Worm (Caenorhabditis elegans) whole organism, L2 larva: Measurements from ENCODE around the gene T03F6.4.

Experiments
- Y55F3AM.14 ChIP-seq: fragments of 200-800 bp; sonication (Bioruptor generic); optimal IDR thresholded peaks from 2 replicates; lab custom pipeline; 2018; ENCODE audit warnings: mild to moderate bottlenecking, missing genetic modification characterization, missing compliant biosample characterization
- ZK546.5 ChIP-seq: sonication (generic microtip); optimal IDR thresholded peaks from 2 replicates; lab custom pipeline; 2017; ENCODE audit warnings: missing biosample characterization, missing genetic modification characterization
- aly-2 ChIP-seq: fragments of 150-350 bp; optimal IDR thresholded peaks from 2 replicates; lab custom pipeline; 2014; ENCODE audit warnings: missing biosample characterization, missing genetic modification characterization
- elt-3 ChIP-seq: sonication (generic microtip); optimal IDR thresholded peaks from 2 replicates; lab custom pipeline; 2017; ENCODE audit warnings: missing biosample characterization, missing genetic modification characterization
- gmeb-1 ChIP-seq: fragments of 150-350 bp; optimal IDR thresholded peaks from 2 replicates; lab custom pipeline; 2014; ENCODE audit warnings: missing biosample characterization, missing genetic modification characterization
- lin-39 ChIP-seq: fragments of 150-350 bp; optimal IDR thresholded peaks from 2 replicates; lab custom pipeline; 2014; ENCODE audit warnings: missing biosample characterization, missing genetic modification reagents, missing genetic modification characterization
- lsy-2 ChIP-seq, 2 experiments: fragments of 150-350 bp in 1 of 2; sonication (generic microtip) in 1 of 2; optimal IDR thresholded peaks; 2 replicates each; lab custom pipeline; 2014 to 2017; ENCODE audit warnings: missing biosample characterization in 2 of 2, missing genetic modification characterization in 2 of 2
- mdl-1 ChIP-seq, 2 experiments: fragments of 150-350 bp in 1 of 2; sonication (generic microtip) in 1 of 2; optimal IDR thresholded peaks; 2 replicates each; lab custom pipeline; 2017; ENCODE audit warnings: missing biosample characterization in 2 of 2, missing genetic modification characterization in 2 of 2
- nhr-11 ChIP-seq: fragments of 150-350 bp; optimal IDR thresholded peaks from 2 replicates; lab custom pipeline; 2014; ENCODE audit warnings: missing biosample characterization, missing genetic modification characterization
- sma-3 ChIP-seq: sonication (generic microtip); optimal IDR thresholded peaks from 2 replicates; lab custom pipeline; 2016; ENCODE audit warnings: missing genetic modification reagents, missing genetic modification characterization, missing compliant biosample characterization
- unc-39 ChIP-seq: fragments of 150-350 bp; optimal IDR thresholded peaks from 2 replicates; lab custom pipeline; 2014; ENCODE audit warnings: missing biosample characterization, missing genetic modification characterization
- unc-55 ChIP-seq: fragments of 150-350 bp; sonication (generic microtip); optimal IDR thresholded peaks from 3 replicates; lab custom pipeline; 2014; ENCODE audit warnings: missing biosample characterization, missing genetic modification reagents, missing genetic modification characterization
- unc-62 ChIP-seq: fragments of 150-350 bp; optimal IDR thresholded peaks from 2 replicates; lab custom pipeline; 2014; ENCODE audit warnings: missing biosample characterization, missing genetic modification reagents, missing genetic modification characterization

DNA sequence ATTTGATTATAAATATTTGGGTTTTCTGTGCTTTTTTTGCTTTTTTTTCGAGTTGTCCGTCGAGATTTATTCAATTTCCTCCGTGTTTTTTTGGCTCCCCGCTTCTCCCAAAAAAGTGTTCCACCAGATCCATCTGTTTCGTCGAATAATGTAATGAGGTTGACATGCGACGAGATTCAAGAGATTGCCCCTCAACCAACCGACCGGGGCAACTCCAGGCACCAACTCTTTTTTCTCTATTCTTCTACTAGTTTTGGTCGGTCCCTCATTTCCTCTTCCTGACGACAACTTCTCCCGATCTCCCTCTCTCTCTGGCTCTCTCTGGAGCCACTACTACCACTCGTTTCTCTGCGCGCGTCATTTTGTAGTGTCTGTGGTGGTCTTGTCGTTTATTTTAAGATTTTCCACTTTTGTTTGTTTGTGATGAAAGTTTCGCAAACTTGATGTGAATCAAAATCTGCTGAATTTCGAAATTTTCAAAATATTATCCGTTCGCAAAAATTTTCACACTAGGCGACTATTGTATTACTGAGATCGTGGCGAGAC is 38.1 kb upstream of the T03F6.4 start:
- no peak for TF ChIP-seq Y55F3AM.14 (GFP tag; lab: Kevin White, UChicago)
- TF ChIP-seq unc-62 (GFP tag; lab: Kevin White, UChicago) = no peak
- TF ChIP-seq aly-2 (tag; lab: Kevin White, UChicago) = no peak
- no peak for TF ChIP-seq lsy-2 (tag; optimal IDR thresholded peaks at IDR 0.05; lab: Kevin White, UChicago)
- TF ChIP-seq nhr-11 (tag; lab: Kevin White, UChicago) = no peak
- no peak for TF ChIP-seq lin-39
- no peak for TF ChIP-seq elt-3 (tag; lab: Kevin White, UChicago)
- TF ChIP-seq sma-3 = no peak
- no peak for TF ChIP-seq gmeb-1 (tag; lab: Kevin White, UChicago)
- peak; percentile 70 for TF ChIP-seq unc-55 (GFP tag; lab: Kevin White, UChicago)
- TF ChIP-seq unc-39 = no peak
- TF ChIP-seq mdl-1 (tag; optimal IDR thresholded peaks at IDR 0.05; lab: Kevin White, UChicago) = no peak
- no peak for TF ChIP-seq ZK546.5
